Worm (Caenorhabditis elegans) whole organism, young adult: ENCODE data around the gene str-118.

ENCODE experiments used
- C17E4.6 ChIP-seq: fragments of 200-800 bp; sonication (Bioruptor generic); IDR thresholded peaks from 2 replicates; pipeline ENCODE4 v1.3.6; 2022; ENCODE audit warnings: missing genetic modification reagents, missing genetic modification characterization, missing compliant biosample characterization
- F23B12.7 ChIP-seq: sonication (generic microtip); optimal IDR thresholded peaks from 2 replicates; lab custom pipeline; 2017; ENCODE audit warnings: missing genetic modification characterization, mild to moderate bottlenecking, missing compliant biosample characterization, antibody characterized with exemption, moderate library complexity; ENCODE audit not compliant: insufficient read depth
- F57A8.1 ChIP-seq: fragments of 200-800 bp; sonication (Bioruptor generic); optimal IDR thresholded peaks from 2 replicates; lab custom pipeline; 2018; ENCODE audit warnings: mild to moderate bottlenecking, missing genetic modification characterization, moderate library complexity, missing compliant biosample characterization
- attf-6 ChIP-seq: fragments of 200-800 bp; sonication (Bioruptor generic); IDR thresholded peaks from 2 replicates; pipeline ENCODE4 v1.3.6; 2022; ENCODE audit warnings: missing genetic modification reagents, missing genetic modification characterization, missing compliant biosample characterization
- bed-1 ChIP-seq: fragments of 200-800 bp; sonication (Bioruptor generic); IDR thresholded peaks from 2 replicates; pipeline ENCODE4 v1.3.6; 2022; ENCODE audit warnings: missing genetic modification reagents, missing genetic modification characterization, missing compliant biosample characterization
- cebp-1 ChIP-seq, 2 experiments: fragments of 200-800 bp in 1 of 2; sonication (Bioruptor generic) in 1 of 2; sonication (generic microtip) in 1 of 2; IDR thresholded peaks in 1 of 2; optimal IDR thresholded peaks in 1 of 2; 2 replicates each; pipeline versions ENCODE4 v1.3.6 to Lab custom; 2017 to 2022; ENCODE audit warnings: missing compliant biosample characterization in 2 of 2, missing genetic modification characterization in 2 of 2, mild to moderate bottlenecking in 1 of 2, missing genetic modification reagents in 1 of 2, moderate library complexity in 1 of 2
- chd-7 ChIP-seq: sonication (generic microtip); optimal IDR thresholded peaks from 2 replicates; lab custom pipeline; 2016; ENCODE audit warnings: mild to moderate bottlenecking, missing genetic modification characterization, moderate library complexity, missing compliant biosample characterization
- lsy-27 ChIP-seq: sonication (generic microtip); optimal IDR thresholded peaks from 2 replicates; lab custom pipeline; 2017; ENCODE audit warnings: missing genetic modification characterization, mild to moderate bottlenecking, missing compliant biosample characterization, antibody characterized with exemption, missing genotype, borderline replicate concordance; ENCODE audit not compliant: insufficient read depth
- tbx-9 ChIP-seq: sonication (generic microtip); optimal IDR thresholded peaks from 2 replicates; lab custom pipeline; 2016; ENCODE audit warnings: borderline replicate concordance, missing genetic modification characterization, inconsistent platforms, missing compliant biosample characterization

ce11 chrV:10094374-10094773, 42.4 kb downstream of the str-118 start, which contains the start of gene srd-49:
- TF ChIP-seq lsy-27 (tag; lab: Kevin White, UChicago), result no peak
- TF ChIP-seq F57A8.1 (GFP tag; lab: Kevin White, UChicago), result no peak
- no peak for TF ChIP-seq bed-1 (GFP tag; lab: Robert Waterston, UW)
- TF ChIP-seq attf-6 (GFP tag; lab: Robert Waterston, UW), result no peak
- no peak for TF ChIP-seq F23B12.7
- no peak for TF ChIP-seq cebp-1 (GFP tag; IDR thresholded peaks at IDR 0.05; lab: Robert Waterston, UW)
- no peak for TF ChIP-seq cebp-1 (tag; optimal IDR thresholded peaks at IDR 0.05; lab: Kevin White, UChicago)
- TF ChIP-seq tbx-9 (tag; lab: Kevin White, UChicago), result no peak
- TF ChIP-seq C17E4.6, result no peak
- TF ChIP-seq chd-7 (tag; lab: Kevin White, UChicago), result no peak
